Fruit fly (Drosophila melanogaster) Kc167 (cell line): ENCODE data around the gene me31B.

Experiments
- Myc ChIP-seq: fragments of >200 bp; optimal IDR thresholded peaks from 2 replicates; lab custom pipeline; 2017; ENCODE audit warnings: missing external identifiers
- Sin3A ChIP-seq: fragments of >200 bp; optimal IDR thresholded peaks from 2 replicates; lab custom pipeline; 2018; ENCODE audit warnings: missing external identifiers
- h ChIP-seq: fragments of >200 bp; optimal IDR thresholded peaks from 3 replicates; lab custom pipeline; 2018; ENCODE audit warnings: missing external identifiers
- insv ChIP-seq: fragments of >200 bp; optimal IDR thresholded peaks from 3 replicates; lab custom pipeline; 2018; ENCODE audit warnings: missing external identifiers
- psq ChIP-seq: fragments of >200 bp; optimal IDR thresholded peaks from 2 replicates; lab custom pipeline; 2017; ENCODE audit warnings: missing external identifiers
- ttk ChIP-seq: sonication (Bioruptor generic); optimal IDR thresholded peaks from 2 replicates; lab custom pipeline; 2017; ENCODE audit warnings: missing external identifiers

DNA sequence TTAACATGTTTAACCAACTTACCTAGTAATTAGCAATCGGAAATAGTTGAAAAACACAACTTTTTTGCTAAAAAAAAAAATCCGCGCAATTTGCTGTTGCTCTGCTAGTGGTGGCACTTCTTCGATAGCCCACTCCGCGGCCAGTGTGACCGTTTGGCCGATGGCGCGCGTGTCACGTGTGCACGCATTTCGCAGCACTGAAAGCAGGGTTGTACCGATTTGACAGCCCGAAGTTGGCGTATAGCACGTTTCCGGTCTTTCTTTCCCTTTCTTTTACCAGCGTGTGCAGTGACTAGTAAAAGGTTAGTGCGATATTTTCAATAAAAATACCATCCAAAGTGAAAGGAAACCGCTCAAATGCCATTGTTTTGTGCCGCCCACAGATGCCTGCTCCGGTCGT is 38.3 kb upstream of the me31B start, which contains the start of the genes Ripalpha and RpL7:
- no peak for TF ChIP-seq psq (lab: Kevin White, UChicago)
- TF ChIP-seq h (lab: Kevin White, UChicago), result no peak
- TF ChIP-seq insv (lab: Kevin White, UChicago), result no peak
- no peak for TF ChIP-seq Myc (lab: Kevin White, UChicago)
- no peak for TF ChIP-seq Sin3A (lab: Kevin White, UChicago)
- TF ChIP-seq ttk, result no peak
